Worm (Caenorhabditis elegans) whole organism, L3 larva: ENCODE data around the gene srh-217.

Source experiments
- R02D3.7 ChIP-seq: fragments of 150-350 bp; optimal IDR thresholded peaks from 2 replicates; lab custom pipeline; 2014; ENCODE audit warnings: missing biosample characterization, missing genetic modification characterization
- ZK546.5 ChIP-seq: sonication (generic microtip); optimal IDR thresholded peaks from 2 replicates; lab custom pipeline; 2017; ENCODE audit warnings: missing biosample characterization, missing genetic modification characterization
- aly-2 ChIP-seq: fragments of 150-350 bp; optimal IDR thresholded peaks from 2 replicates; lab custom pipeline; 2014; ENCODE audit warnings: missing biosample characterization, missing genetic modification characterization
- ama-1 ChIP-seq: fragments of 150-350 bp; optimal IDR thresholded peaks from 2 replicates; lab custom pipeline; 2018
- ceh-16 ChIP-seq: sonication (generic microtip); optimal IDR thresholded peaks from 2 replicates; lab custom pipeline; 2017; ENCODE audit warnings: missing biosample characterization, missing genetic modification characterization
- ceh-28 ChIP-seq: fragments of 150-350 bp; optimal IDR thresholded peaks from 2 replicates; lab custom pipeline; 2014; ENCODE audit warnings: missing biosample characterization, missing genetic modification reagents, missing genetic modification characterization
- ceh-9 ChIP-seq: sonication (generic microtip); optimal IDR thresholded peaks from 2 replicates; lab custom pipeline; 2018; ENCODE audit warnings: missing biosample characterization, missing genetic modification characterization
- daf-12 ChIP-seq: fragments of 150-350 bp; optimal IDR thresholded peaks from 2 replicates; lab custom pipeline; 2014; ENCODE audit warnings: missing biosample characterization, missing genetic modification reagents, missing genetic modification characterization
- egl-27 ChIP-seq: sonication (generic microtip); optimal IDR thresholded peaks from 4 replicates; lab custom pipeline; 2017; ENCODE audit warnings: missing biosample characterization, missing genetic modification reagents, missing genetic modification characterization
- elt-1 ChIP-seq: fragments of 150-350 bp; optimal IDR thresholded peaks from 2 replicates; lab custom pipeline; 2014; ENCODE audit warnings: missing biosample characterization, missing genetic modification characterization
- elt-2 ChIP-seq: sonication (generic microtip); optimal IDR thresholded peaks from 2 replicates; lab custom pipeline; 2016; ENCODE audit warnings: missing genetic modification reagents, mild to moderate bottlenecking, missing genetic modification characterization, missing compliant biosample characterization
- elt-3 ChIP-seq, 3 experiments: fragments of 150-350 bp in 1 of 3; sonication (generic microtip) in 2 of 3; optimal IDR thresholded peaks; 2 replicates in 2 of 3; 4 replicates in 1 of 3; lab custom pipeline; 2014 to 2017; ENCODE audit warnings: missing biosample characterization in 3 of 3, missing genetic modification characterization in 3 of 3
- eor-1 ChIP-seq, 2 experiments: fragments of 150-350 bp; optimal IDR thresholded peaks; 2 replicates each; lab custom pipeline; 2014 to 2018; ENCODE audit warnings: missing biosample characterization in 2 of 2, missing genetic modification characterization in 2 of 2
- fkh-10 ChIP-seq: sonication (generic microtip); optimal IDR thresholded peaks from 2 replicates; lab custom pipeline; 2017; ENCODE audit warnings: missing biosample characterization, missing genetic modification reagents, missing genetic modification characterization
- hmg-11 ChIP-seq: sonication (generic microtip); optimal IDR thresholded peaks from 2 replicates; lab custom pipeline; 2016; ENCODE audit warnings: missing genetic modification characterization, missing compliant biosample characterization
- jun-1 ChIP-seq: fragments of 150-350 bp; optimal IDR thresholded peaks from 2 replicates; lab custom pipeline; 2014; ENCODE audit warnings: missing biosample characterization, missing genetic modification reagents, missing genetic modification characterization
- lin-39 ChIP-seq: fragments of 150-350 bp; optimal IDR thresholded peaks from 2 replicates; lab custom pipeline; 2018; ENCODE audit warnings: missing biosample characterization, missing genetic modification reagents, missing genetic modification characterization
- mdl-1 ChIP-seq: fragments of 150-350 bp; optimal IDR thresholded peaks from 2 replicates; lab custom pipeline; 2014; ENCODE audit warnings: missing biosample characterization, missing genetic modification characterization
- nhr-11 ChIP-seq: fragments of 150-350 bp; optimal IDR thresholded peaks from 2 replicates; lab custom pipeline; 2014; ENCODE audit warnings: missing biosample characterization, missing genetic modification characterization
- nhr-12 ChIP-seq: fragments of 150-350 bp; optimal IDR thresholded peaks from 2 replicates; lab custom pipeline; 2014; ENCODE audit warnings: missing biosample characterization, missing genetic modification characterization
- nhr-23 ChIP-seq: fragments of 150-350 bp; optimal IDR thresholded peaks from 2 replicates; lab custom pipeline; 2014; ENCODE audit warnings: missing biosample characterization, missing genetic modification reagents, missing genetic modification characterization
- nhr-237 ChIP-seq: fragments of 150-350 bp; optimal IDR thresholded peaks from 2 replicates; lab custom pipeline; 2014; ENCODE audit warnings: missing biosample characterization, missing genetic modification characterization
- nhr-25 ChIP-seq: sonication (generic microtip); optimal IDR thresholded peaks from 2 replicates; lab custom pipeline; 2017; ENCODE audit warnings: missing biosample characterization, missing genetic modification characterization
- nhr-28 ChIP-seq: fragments of 150-350 bp; optimal IDR thresholded peaks from 2 replicates; lab custom pipeline; 2014; ENCODE audit warnings: missing biosample characterization, missing genetic modification characterization
- nhr-43 ChIP-seq: sonication (generic microtip); optimal IDR thresholded peaks from 2 replicates; lab custom pipeline; 2016; ENCODE audit warnings: mild to moderate bottlenecking, missing genetic modification characterization, missing compliant biosample characterization; ENCODE audit not compliant: poor library complexity, severe bottlenecking
- nhr-67 ChIP-seq: fragments of 150-350 bp; optimal IDR thresholded peaks from 2 replicates; lab custom pipeline; 2014; ENCODE audit warnings: missing biosample characterization, missing genetic modification characterization
- nhr-77 ChIP-seq: fragments of 150-350 bp; optimal IDR thresholded peaks from 2 replicates; lab custom pipeline; 2014; ENCODE audit warnings: missing biosample characterization, missing genetic modification characterization
- pha-4 ChIP-seq: fragments of 150-350 bp; optimal IDR thresholded peaks from 2 replicates; lab custom pipeline; 2014; ENCODE audit warnings: missing biosample characterization, missing genetic modification reagents, missing genetic modification characterization
- pqm-1 ChIP-seq: fragments of 150-350 bp; optimal IDR thresholded peaks from 2 replicates; lab custom pipeline; 2017; ENCODE audit warnings: missing biosample characterization, missing genetic modification characterization, inconsistent platforms
- sea-2 ChIP-seq: fragments of 150-350 bp; sonication (generic microtip); optimal IDR thresholded peaks from 4 replicates; lab custom pipeline; 2014; ENCODE audit warnings: missing biosample characterization, missing genetic modification reagents, missing genetic modification characterization
- snpc-4 ChIP-seq: fragments of 150-350 bp; optimal IDR thresholded peaks from 2 replicates; lab custom pipeline; 2014; ENCODE audit warnings: missing biosample characterization, missing genetic modification characterization
- tbx-2 ChIP-seq: sonication (generic microtip); optimal IDR thresholded peaks from 2 replicates; lab custom pipeline; 2016; ENCODE audit warnings: mild to moderate bottlenecking, missing genetic modification characterization, missing compliant biosample characterization
- unc-39 ChIP-seq: sonication (generic microtip); optimal IDR thresholded peaks from 4 replicates; lab custom pipeline; 2017; ENCODE audit warnings: missing biosample characterization, missing genetic modification characterization
- unc-62 ChIP-seq: fragments of 150-350 bp; sonication (generic microtip); optimal IDR thresholded peaks from 4 replicates; lab custom pipeline; 2014; ENCODE audit warnings: missing biosample characterization, missing genetic modification reagents, missing genetic modification characterization
- zag-1 ChIP-seq: fragments of 150-350 bp; optimal IDR thresholded peaks from 2 replicates; lab custom pipeline; 2014; ENCODE audit warnings: missing biosample characterization, missing genetic modification characterization
- ztf-11 ChIP-seq: fragments of 150-350 bp; optimal IDR thresholded peaks from 2 replicates; lab custom pipeline; 2014; ENCODE audit warnings: missing biosample characterization, missing genetic modification characterization
- ztf-4 ChIP-seq: fragments of 150-350 bp; optimal IDR thresholded peaks from 2 replicates; lab custom pipeline; 2014; ENCODE audit warnings: missing biosample characterization, missing genetic modification characterization

The srh-217 gene

DNA sequence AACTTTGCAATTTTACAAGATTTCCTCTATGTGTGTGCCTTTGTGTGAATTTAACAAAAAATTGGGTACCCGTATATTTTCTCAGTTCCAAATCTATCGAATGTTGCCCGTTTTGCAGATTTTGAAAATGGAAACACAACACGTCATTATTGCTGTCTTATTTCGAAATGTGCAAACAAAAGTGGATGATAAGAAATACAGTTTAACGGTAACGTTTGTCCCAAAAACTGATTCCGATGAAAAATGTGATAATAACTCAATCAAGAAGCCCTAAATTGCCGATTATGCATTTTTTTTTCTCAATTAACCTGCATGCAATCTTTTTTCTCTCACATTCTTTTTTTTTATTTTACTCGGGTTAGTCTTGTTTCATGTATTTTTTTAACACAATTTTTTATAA lies 30.0 kb upstream of the srh-217 start:
- TF ChIP-seq unc-39 (tag; lab: Kevin White, UChicago) (no peak), elt-1 (tag; lab: Kevin White, UChicago) (no peak), tbx-2 (tag; lab: Kevin White, UChicago) (no peak), nhr-43 (tag; lab: Kevin White, UChicago) (no peak), snpc-4 (tag; lab: Kevin White, UChicago) (no peak), nhr-25 (no peak), eor-1 (tag; optimal IDR thresholded peaks at IDR 0.05; lab: Kevin White, UChicago) (no peak), sea-2 (GFP tag; lab: Kevin White, UChicago) (no peak), ztf-4 (tag; lab: Kevin White, UChicago) (no peak), nhr-12 (tag; lab: Kevin White, UChicago) (no peak), pha-4 (tag; lab: Kevin White, UChicago) (peak; percentile 28), pqm-1 (tag; lab: Kevin White, UChicago) (peak; percentile 15), egl-27 (no peak), fkh-10 (GFP tag; lab: Kevin White, UChicago) (no peak), daf-12 (tag; lab: Kevin White, UChicago) (no peak), elt-2 (tag; lab: Kevin White, UChicago) (peak; percentile 76), lin-39 (tag; lab: Kevin White, UChicago) (no peak), aly-2 (tag; lab: Kevin White, UChicago) (no peak)
- TF ChIP-seq, all 47 proteins: peak for 3

DNA sequence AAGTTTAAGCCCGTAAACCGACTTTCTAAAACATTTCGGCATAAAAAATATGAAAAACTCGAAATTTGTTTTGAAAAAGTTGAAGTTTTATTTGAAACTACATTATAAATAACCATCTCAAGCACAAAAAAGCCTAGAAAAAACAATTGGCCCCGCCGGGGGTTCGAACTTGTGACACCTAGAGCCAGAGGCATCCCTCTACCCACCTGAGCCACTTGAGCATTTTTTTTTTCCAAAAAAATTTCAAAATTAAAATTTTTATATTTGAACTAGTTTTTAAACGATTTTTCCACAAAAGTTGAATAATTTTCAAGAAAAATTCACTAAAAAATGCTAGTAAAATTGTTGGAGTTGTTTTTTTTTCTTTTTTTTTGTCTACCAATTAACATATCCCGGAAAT lies 28.4 kb upstream of the srh-217 start:
- no peak for TF ChIP-seq jun-1 (tag; lab: Kevin White, UChicago)

DNA sequence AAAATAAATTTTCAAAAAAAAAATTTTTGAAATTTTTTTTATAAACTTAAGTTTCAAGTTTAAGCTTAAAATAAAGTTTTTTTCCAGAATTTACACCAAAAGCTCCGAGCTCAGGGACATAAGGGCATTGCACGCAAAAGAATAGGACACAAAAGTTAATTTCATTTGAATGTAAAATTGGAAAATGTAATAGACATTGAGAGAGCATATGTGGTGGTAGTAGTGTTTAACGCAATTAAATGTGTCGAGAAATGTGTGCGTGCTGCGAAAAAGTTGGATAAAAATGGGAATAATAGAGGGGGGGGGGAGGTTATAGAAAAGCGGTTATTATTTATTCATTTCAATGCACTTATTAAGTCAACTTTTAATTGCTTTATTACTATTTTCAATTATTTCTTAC lies 25.3 kb upstream of the srh-217 start:
- TF ChIP-seq pqm-1 (tag; lab: Kevin White, UChicago) (no peak), eor-1 (tag; optimal IDR thresholded peaks at IDR 0.05; lab: Kevin White, UChicago) (no peak), nhr-11 (tag; lab: Kevin White, UChicago) (no peak), aly-2 (tag; lab: Kevin White, UChicago) (no peak), lin-39 (tag; lab: Kevin White, UChicago) (no peak), R02D3.7 (tag; lab: Kevin White, UChicago) (no peak), ZK546.5 (tag; lab: Kevin White, UChicago) (no peak), unc-62 (GFP tag; lab: Kevin White, UChicago) (no peak), ama-1 (lab: Kevin White, UChicago) (no peak)

DNA sequence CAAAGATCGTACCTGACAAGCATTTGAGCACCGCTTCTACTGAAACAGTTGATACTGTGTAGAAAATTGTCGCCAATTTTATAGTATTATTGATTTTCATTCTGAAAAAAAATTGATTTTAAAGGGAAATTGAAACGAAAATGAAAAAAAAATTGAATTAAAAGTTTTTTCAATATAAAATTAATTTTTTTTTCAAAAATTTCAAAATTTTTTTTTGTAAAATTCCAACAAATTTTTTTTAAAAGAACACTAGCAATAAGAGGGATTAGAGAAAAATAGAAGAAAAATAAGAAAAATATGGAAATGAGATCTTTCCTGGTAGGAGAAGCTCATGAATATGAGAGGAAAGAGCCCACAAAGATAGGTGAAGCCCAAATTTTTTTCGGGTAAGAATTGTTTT lies 19.8 kb upstream of the srh-217 start, which contains the start of gene Y113G7B.11:
Gene Y113G7B.11, minus strand, starts transcription at position 101 of the 400 bp plus-strand sequence.
- TF ChIP-seq ceh-9 (no peak), pqm-1 (tag; lab: Kevin White, UChicago) (no peak), ztf-4 (tag; lab: Kevin White, UChicago) (no peak), ZK546.5 (tag; lab: Kevin White, UChicago) (no peak), pha-4 (tag; lab: Kevin White, UChicago) (no peak), elt-2 (tag; lab: Kevin White, UChicago) (no peak), nhr-237 (no peak), nhr-67 (tag; lab: Kevin White, UChicago) (no peak), nhr-11 (tag; lab: Kevin White, UChicago) (no peak), mdl-1 (tag; lab: Kevin White, UChicago) (no peak), jun-1 (tag; lab: Kevin White, UChicago) (no peak), nhr-77 (no peak)

DNA sequence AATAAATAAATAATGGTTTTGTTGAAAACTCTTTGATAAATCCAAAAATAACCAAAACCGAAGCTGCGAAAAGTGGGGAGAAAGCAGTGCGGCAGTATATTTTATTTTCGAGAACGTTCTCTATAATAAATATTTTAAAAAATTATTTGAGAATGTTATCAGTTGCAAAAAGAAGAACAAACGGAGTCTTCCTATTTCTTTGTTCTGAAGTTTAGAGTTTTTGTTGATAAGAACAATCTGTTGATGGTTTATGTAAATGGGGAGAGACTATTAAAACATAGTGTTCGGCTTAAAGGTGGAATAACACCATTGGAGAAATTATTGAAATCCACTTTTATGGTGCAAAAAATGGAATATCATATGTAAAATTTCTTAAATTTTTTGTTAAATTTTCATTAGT lies 17.7 kb upstream of the srh-217 start:
- TF ChIP-seq hmg-11 (no peak), pha-4 (tag; lab: Kevin White, UChicago) (peak; percentile 12), elt-2 (tag; lab: Kevin White, UChicago) (peak; percentile 66), pqm-1 (tag; lab: Kevin White, UChicago) (peak; percentile 47)

DNA sequence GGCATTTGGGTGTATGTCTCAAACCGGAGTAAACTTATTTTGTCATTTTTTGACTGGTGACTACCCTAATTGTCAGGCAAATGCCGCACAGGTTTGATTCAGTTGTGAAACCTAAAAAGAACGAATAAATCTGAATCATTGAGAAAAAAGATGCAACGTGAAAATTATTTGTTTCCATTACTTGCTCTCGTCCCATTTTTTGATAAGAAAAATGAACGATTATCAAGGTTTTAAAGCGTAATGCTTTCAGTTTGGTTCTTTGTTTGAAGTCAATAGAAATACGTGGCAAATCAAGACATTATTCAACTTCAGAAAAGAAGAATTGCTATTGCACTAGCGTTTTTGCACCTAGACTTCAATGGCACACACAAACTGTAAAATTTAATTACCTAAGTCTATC lies 17.2 kb upstream of the srh-217 start, which contains the start of gene Y113G7B.12:
Gene Y113G7B.12, minus strand, starts transcription at position 101 of the 400 bp plus-strand sequence.
- no peak for TF ChIP-seq lin-39 (tag; lab: Kevin White, UChicago)
- TF ChIP-seq ceh-9 = no peak
- no peak for TF ChIP-seq ceh-16 (tag; lab: Kevin White, UChicago)
- TF ChIP-seq nhr-25 = no peak
- no peak for TF ChIP-seq elt-3 (tag; optimal IDR thresholded peaks at IDR 0.05; lab: Kevin White, UChicago)
- no peak for TF ChIP-seq nhr-23 (tag; lab: Kevin White, UChicago)
- TF ChIP-seq nhr-67 (tag; lab: Kevin White, UChicago) = no peak
- no peak for TF ChIP-seq zag-1 (tag; lab: Kevin White, UChicago)
- TF ChIP-seq eor-1 (tag; optimal IDR thresholded peaks at IDR 0.05; lab: Kevin White, UChicago) = no peak
- no peak for TF ChIP-seq sea-2 (GFP tag; lab: Kevin White, UChicago)
- no peak for TF ChIP-seq mdl-1 (tag; lab: Kevin White, UChicago)
- TF ChIP-seq nhr-28 = no peak
- no peak for TF ChIP-seq hmg-11
- TF ChIP-seq pha-4 (tag; lab: Kevin White, UChicago) = no peak
- no peak for TF ChIP-seq daf-12 (tag; lab: Kevin White, UChicago)
- TF ChIP-seq ceh-28 (tag; lab: Kevin White, UChicago) = no peak
- TF ChIP-seq elt-2 (tag; lab: Kevin White, UChicago) = no peak
- no peak for TF ChIP-seq ztf-11 (tag; lab: Kevin White, UChicago)
